Fruit fly (Drosophila melanogaster): ENCODE results near the gene CG15743.

CG15743 gene

dm6 chrX:13323114-13323513 is 37.6 kb downstream of the CG15743 start (continued):
- TF ChIP-seq pros (GFP tag; optimal IDR thresholded peaks at IDR 0.05) (no peak), Xrp1 (GFP tag; IDR thresholded peaks at IDR 0.05) (peak; percentile 62; the same call in 1 of the 2 replicates), H2.0 (GFP tag; IDR thresholded peaks at IDR 0.05) (peak; percentile 5; the same call in 1 of the 2 replicates), cad (GFP tag; optimal IDR thresholded peaks at IDR 0.05) (no peak), CG4360 (GFP tag; IDR thresholded peaks at IDR 0.05) (no peak), CTCF (GFP tag; optimal IDR thresholded peaks at IDR 0.05) (no peak), Xbp1 (GFP tag; optimal IDR thresholded peaks at IDR 0.05) (peak; percentile 69), Gsc (GFP tag; IDR thresholded peaks at IDR 0.05) (no peak), Myb (GFP tag; optimal IDR thresholded peaks at IDR 0.05) (peak; percentile 46), da (GFP tag; optimal IDR thresholded peaks at IDR 0.05) (no peak), Doc3 (GFP tag; IDR thresholded peaks at IDR 0.05; ENCODE audit: partially characterized antibody) (no peak), oc (tag; optimal IDR thresholded peaks at IDR 0.05) (peak; percentile 47), ATbp (GFP tag; optimal IDR thresholded peaks at IDR 0.05) (peak; percentile 34), CG10959 (GFP tag; IDR thresholded peaks at IDR 0.05) (no peak), CG14860 (GFP tag; IDR thresholded peaks at IDR 0.05; ENCODE audit: partially characterized antibody) (no peak), CG18476 (GFP tag; optimal IDR thresholded peaks at IDR 0.05) (peak; percentile 50), Dfd (GFP tag; optimal IDR thresholded peaks at IDR 0.05) (no peak), Jarid2 (GFP tag; optimal IDR thresholded peaks at IDR 0.05) (no peak), CG10979 (tag; optimal IDR thresholded peaks at IDR 0.05) (peak; percentile 37), fd96Cb (tag; optimal IDR thresholded peaks at IDR 0.05) (peak; percentile 58), CG2116 (GFP tag; optimal IDR thresholded peaks at IDR 0.05) (peak; percentile 26), usp (GFP tag; optimal IDR thresholded peaks at IDR 0.05) (no peak), lola (GFP tag; optimal IDR thresholded peaks at IDR 0.05) (peak in 1 of 3 experiments; percentile 20), Optix (GFP tag; IDR thresholded peaks at IDR 0.05) (no peak), Sox100B (GFP tag; optimal IDR thresholded peaks at IDR 0.05) (peak; percentile 66), CG9797 (GFP tag; optimal IDR thresholded peaks at IDR 0.05) (no peak), CG6791 (GFP tag; IDR thresholded peaks at IDR 0.05; ENCODE audit: partially characterized antibody) (no peak), CG11696 (GFP tag; IDR thresholded peaks at IDR 0.05) (0 out of 2 replicates have a peak, but pooled peaks have one; percentile 14), pnt (GFP tag; optimal IDR thresholded peaks at IDR 0.05) (peak; percentile 45), CG12071 (GFP tag; optimal IDR thresholded peaks at IDR 0.05) (no peak), Ets65A (GFP tag) (peak; percentile 93), CG17568 (GFP tag; optimal IDR thresholded peaks at IDR 0.05) (no peak), Hey (tag; optimal IDR thresholded peaks at IDR 0.05) (no peak), Trl (optimal IDR thresholded peaks at IDR 0.05) (no peak), Trl (GFP tag; optimal IDR thresholded peaks at IDR 0.05) (no peak), ssp (GFP tag; IDR thresholded peaks at IDR 0.05) (peak; percentile 35; the same call in 1 of the 2 replicates), CG2199 (GFP tag; IDR thresholded peaks at IDR 0.05) (no peak), Dp (GFP tag; optimal IDR thresholded peaks at IDR 0.05) (no peak), zen (tag; optimal IDR thresholded peaks at IDR 0.05) (no peak), CG12155 (GFP tag; optimal IDR thresholded peaks at IDR 0.05) (peak; percentile 60), NfI (GFP tag; optimal IDR thresholded peaks at IDR 0.05) (peak; percentile 57), Hand (GFP tag; optimal IDR thresholded peaks at IDR 0.05) (peak; percentile 17), CG8765 (GFP tag; IDR thresholded peaks at IDR 0.05) (no peak), sqz (GFP tag; optimal IDR thresholded peaks at IDR 0.05) (no peak), CG13296 (GFP tag; optimal IDR thresholded peaks at IDR 0.05) (peak; percentile 57), fd102C (GFP tag; optimal IDR thresholded peaks at IDR 0.05) (no peak), Asciz (GFP tag; optimal IDR thresholded peaks at IDR 0.05) (peak; percentile 52), Hr78 (GFP tag; optimal IDR thresholded peaks at IDR 0.05) (no peak), NC2β (GFP tag; optimal IDR thresholded peaks at IDR 0.05) (peak; percentile 58), HHEX (GFP tag; optimal IDR thresholded peaks at IDR 0.05) (peak; percentile 25), tio (GFP tag; optimal IDR thresholded peaks at IDR 0.05) (peak; percentile 81)

All from whole organism, embryonic.